Worm (Caenorhabditis elegans) whole organism, midembryonic: Measurements from ENCODE around the gene F26G1.2.

Source experiments
- T22C8.4 ChIP-seq: fragments of 200-800 bp; sonication (Bioruptor generic); IDR thresholded peaks from 2 replicates; pipeline ENCODE4 v1.3.6; 2022; ENCODE audit warnings: missing genetic modification characterization, missing compliant biosample characterization
- cog-1 ChIP-seq: sonication (generic microtip); optimal IDR thresholded peaks from 2 replicates; lab custom pipeline; 2016; ENCODE audit warnings: missing genetic modification characterization, missing compliant biosample characterization
- flt-1 ChIP-seq: fragments of 200-800 bp; sonication (Bioruptor generic); IDR thresholded peaks from 2 replicates; pipeline ENCODE4 v1.3.6; 2022; ENCODE audit warnings: missing genetic modification characterization, missing compliant biosample characterization
- klf-2 ChIP-seq: fragments of 200-800 bp; sonication (Bioruptor generic); conservative IDR thresholded peaks from 2 replicates; pipeline ENCODE4 v1.3.6; 2022; ENCODE audit warnings: missing genetic modification reagents, missing genetic modification characterization, missing compliant biosample characterization
- med-1 ChIP-seq: sonication (generic microtip); optimal IDR thresholded peaks from 2 replicates; lab custom pipeline; 2017; ENCODE audit warnings: missing genetic modification characterization, mild to moderate bottlenecking, missing compliant biosample characterization, antibody characterized with exemption, missing genetic modification reagents; ENCODE audit not compliant: insufficient read depth
- ref-1 ChIP-seq: fragments of 200-800 bp; sonication (Bioruptor generic); conservative IDR thresholded peaks from 2 replicates; pipeline ENCODE4 v1.3.6; 2022; ENCODE audit warnings: missing genetic modification reagents, missing genetic modification characterization, missing compliant biosample characterization
- tab-1 ChIP-seq: fragments of 200-800 bp; sonication (Bioruptor generic); IDR thresholded peaks from 2 replicates; pipeline ENCODE4 v1.3.6; 2022; ENCODE audit warnings: missing genetic modification characterization, missing compliant biosample characterization
- ztf-23 ChIP-seq: fragments of 200-800 bp; sonication (Bioruptor generic); IDR thresholded peaks from 2 replicates; pipeline ENCODE4 v1.3.6; 2022; ENCODE audit warnings: missing genetic modification reagents, missing genetic modification characterization, missing compliant biosample characterization
- ztf-29 ChIP-seq: fragments of 200-800 bp; sonication (Bioruptor generic); IDR thresholded peaks from 2 replicates; pipeline ENCODE4 v1.3.6; 2022; ENCODE audit warnings: missing genetic modification reagents, missing genetic modification characterization, missing compliant biosample characterization

The F26G1.2 gene

ce11 chrII:4752257-4752728 lies 10.6 kb upstream of the F26G1.2 start, which contains the start of gene F41C3.1:
Gene F41C3.1, plus strand, starts transcription at chrII:4752307.
- TF ChIP-seq ztf-23 (GFP tag; lab: Robert Waterston, UW) = no peak
- TF ChIP-seq klf-2 = no peak
- no peak for TF ChIP-seq ztf-29 (GFP tag; lab: Robert Waterston, UW)
- no peak for TF ChIP-seq ref-1 (GFP tag; lab: Robert Waterston, UW)
- TF ChIP-seq flt-1 = no peak
- TF ChIP-seq tab-1 (GFP tag; lab: Robert Waterston, UW) = no peak
- TF ChIP-seq cog-1 = no peak
- no peak for TF ChIP-seq T22C8.4 (GFP tag; lab: Robert Waterston, UW)
- no peak for TF ChIP-seq med-1 (GFP tag; lab: Kevin White, UChicago)

- no peak for TF ChIP-seq tab-1 (GFP tag; lab: Robert Waterston, UW)
- no peak for TF ChIP-seq T22C8.4 (GFP tag; lab: Robert Waterston, UW)
- no peak for TF ChIP-seq klf-2
- no peak for TF ChIP-seq flt-1
- no peak for TF ChIP-seq cog-1
- TF ChIP-seq ztf-29 (GFP tag; lab: Robert Waterston, UW) = no peak
- TF ChIP-seq med-1 (GFP tag; lab: Kevin White, UChicago) = no peak
- TF ChIP-seq ztf-23 (GFP tag; lab: Robert Waterston, UW) = no peak
- TF ChIP-seq ref-1 (GFP tag; lab: Robert Waterston, UW) = no peak
These were observed 9.7 kb upstream of the F26G1.2 start, which contains the start of gene C27D9.1 for ce11 chrII:4753133-4753532. Gene C27D9.1, plus strand, starts transcription at chrII:4753413.

ce11 chrII:4755654-4756053 lies 7.2 kb upstream of the F26G1.2 start:
- TF ChIP-seq med-1 (GFP tag; lab: Kevin White, UChicago) (no peak), ref-1 (GFP tag; lab: Robert Waterston, UW) (no peak), ztf-23 (GFP tag; lab: Robert Waterston, UW) (no peak), flt-1 (no peak), cog-1 (no peak), tab-1 (GFP tag; lab: Robert Waterston, UW) (no peak), T22C8.4 (GFP tag; lab: Robert Waterston, UW) (no peak)

- TF ChIP-seq ref-1 (GFP tag; lab: Robert Waterston, UW) = no peak
- TF ChIP-seq ztf-23 (GFP tag; lab: Robert Waterston, UW) = no peak
- TF ChIP-seq med-1 (GFP tag; lab: Kevin White, UChicago) = no peak
- no peak for TF ChIP-seq T22C8.4 (GFP tag; lab: Robert Waterston, UW)
- TF ChIP-seq klf-2 = no peak
- no peak for TF ChIP-seq flt-1
- TF ChIP-seq ztf-29 (GFP tag; lab: Robert Waterston, UW) = no peak
- TF ChIP-seq cog-1 = no peak
- TF ChIP-seq tab-1 (GFP tag; lab: Robert Waterston, UW) = no peak
These were observed 6.1 kb upstream of the F26G1.2 start, which contains the start of gene C27D9.2 for ce11 chrII:4756751-4757150. Gene C27D9.2, minus strand, starts transcription at chrII:4756851.

ce11 chrII:4758462-4758861 lies 4.4 kb upstream of the F26G1.2 start, which contains the start of gene F26G1.3:
Gene F26G1.3, plus strand, starts transcription at chrII:4758762.
- TF ChIP-seq klf-2 (no peak), T22C8.4 (GFP tag; lab: Robert Waterston, UW) (no peak), cog-1 (no peak), ztf-23 (GFP tag; lab: Robert Waterston, UW) (no peak), flt-1 (no peak), ztf-29 (GFP tag; lab: Robert Waterston, UW) (no peak), tab-1 (GFP tag; lab: Robert Waterston, UW) (no peak), ref-1 (GFP tag; lab: Robert Waterston, UW) (no peak), med-1 (GFP tag; lab: Kevin White, UChicago) (no peak)

- no peak for TF ChIP-seq T22C8.4 (GFP tag; lab: Robert Waterston, UW)
- TF ChIP-seq klf-2 = no peak
- no peak for TF ChIP-seq tab-1 (GFP tag; lab: Robert Waterston, UW)
- TF ChIP-seq med-1 (GFP tag; lab: Kevin White, UChicago) = no peak
- TF ChIP-seq cog-1 = no peak
- no peak for TF ChIP-seq ztf-29 (GFP tag; lab: Robert Waterston, UW)
- no peak for TF ChIP-seq flt-1
- no peak for TF ChIP-seq ref-1 (GFP tag; lab: Robert Waterston, UW)
- TF ChIP-seq ztf-23 (GFP tag; lab: Robert Waterston, UW) = no peak
These were observed 3.0 kb upstream of the F26G1.2 start for ce11 chrII:4759835-4760234.

- TF ChIP-seq ref-1 (GFP tag; lab: Robert Waterston, UW) (no peak), klf-2 (no peak), ztf-29 (GFP tag; lab: Robert Waterston, UW) (no peak), tab-1 (GFP tag; lab: Robert Waterston, UW) (no peak), med-1 (GFP tag; lab: Kevin White, UChicago) (no peak), ztf-23 (GFP tag; lab: Robert Waterston, UW) (no peak)
These were observed 1.9 kb upstream of the F26G1.2 start for ce11 chrII:4761020-4761419.

- TF ChIP-seq flt-1 (no peak), cog-1 (no peak), T22C8.4 (GFP tag; lab: Robert Waterston, UW) (no peak), ref-1 (GFP tag; lab: Robert Waterston, UW) (no peak), klf-2 (no peak), ztf-29 (GFP tag; lab: Robert Waterston, UW) (no peak), ztf-23 (GFP tag; lab: Robert Waterston, UW) (no peak), med-1 (GFP tag; lab: Kevin White, UChicago) (no peak), tab-1 (GFP tag; lab: Robert Waterston, UW) (no peak)
These were observed 3.4 kb downstream of the F26G1.2 start, which contains the start of gene ttm-2 for ce11 chrII:4766284-4766683. Gene ttm-2, minus strand, starts transcription at chrII:4766384.

- TF ChIP-seq ref-1 (GFP tag; lab: Robert Waterston, UW) = no peak
- no peak for TF ChIP-seq ztf-23 (GFP tag; lab: Robert Waterston, UW)
- TF ChIP-seq cog-1 = no peak
- TF ChIP-seq tab-1 (GFP tag; lab: Robert Waterston, UW) = no peak
- no peak for TF ChIP-seq ztf-29 (GFP tag; lab: Robert Waterston, UW)
- TF ChIP-seq flt-1 = no peak
- TF ChIP-seq med-1 (GFP tag; lab: Kevin White, UChicago) = no peak
- no peak for TF ChIP-seq klf-2
- TF ChIP-seq T22C8.4 (GFP tag; lab: Robert Waterston, UW) = no peak
These were observed 4.7 kb downstream of the F26G1.2 start for ce11 chrII:4767612-4768011.
